Fruit fly (Drosophila melanogaster) whole organism, embryonic: ENCODE measurements around the gene Alp13.

Experiments
- Abd-B ChIP-seq: fragments of 200-800 bp; sonication (Bioruptor generic); optimal IDR thresholded peaks from 2 replicates; lab custom pipeline; 2018; ENCODE audit warnings: missing biosample characterization, mild to moderate bottlenecking, missing genetic modification characterization, moderate library complexity
- B-H1 ChIP-seq: fragments of 200-800 bp; sonication (Bioruptor generic); IDR thresholded peaks from 3 replicates; pipeline ENCODE4 v1.3.6; 2022; ENCODE audit warnings: missing biosample characterization, missing genetic modification characterization
- BtbVII ChIP-seq: fragments of 200-800 bp; sonication (Bioruptor generic); optimal IDR thresholded peaks from 3 replicates; lab custom pipeline; 2017; ENCODE audit warnings: missing biosample characterization, mild to moderate bottlenecking, missing genetic modification characterization
- CG11085 ChIP-seq: fragments of 200-800 bp; sonication (Bioruptor generic); IDR thresholded peaks from 2 replicates; pipeline ENCODE4 v1.3.6; 2022; ENCODE audit warnings: missing biosample characterization, missing genetic modification characterization
- CG11560 ChIP-seq: fragments of 200-800 bp; sonication (Bioruptor generic); IDR thresholded peaks from 3 replicates; pipeline ENCODE4 v1.3.6; 2022; ENCODE audit warnings: missing biosample characterization, missing genetic modification characterization
- CG12155 ChIP-seq: fragments of 200-800 bp; sonication (Bioruptor generic); optimal IDR thresholded peaks from 3 replicates; lab custom pipeline; 2016; ENCODE audit warnings: missing biosample characterization, missing genetic modification characterization
- CG13287 ChIP-seq: fragments of 200-800 bp; sonication (Bioruptor generic); IDR thresholded peaks from 2 replicates; pipeline ENCODE4 v1.3.6; 2022; ENCODE audit warnings: missing biosample characterization, missing genetic modification characterization; ENCODE audit not compliant: partially characterized antibody
- CG13424 ChIP-seq: fragments of 200-800 bp; sonication (Bioruptor generic); optimal IDR thresholded peaks from 2 replicates; lab custom pipeline; 2019; ENCODE audit warnings: missing biosample characterization, mild to moderate bottlenecking, missing genetic modification characterization, moderate library complexity
- CG14050 ChIP-seq: fragments of 200-800 bp; sonication (Bioruptor generic); IDR thresholded peaks from 3 replicates; pipeline ENCODE4 v1.3.6; 2022; ENCODE audit warnings: missing biosample characterization, missing genetic modification characterization
- CG1603 ChIP-seq: fragments of 200-800 bp; sonication (Bioruptor generic); optimal IDR thresholded peaks from 2 replicates; lab custom pipeline; 2019; ENCODE audit warnings: missing biosample characterization, mild to moderate bottlenecking, missing genetic modification characterization, moderate library complexity
- CG2712 ChIP-seq: fragments of 200-800 bp; optimal IDR thresholded peaks from 3 replicates; lab custom pipeline; 2019; ENCODE audit warnings: missing biosample characterization, mild to moderate bottlenecking, missing genetic modification characterization, moderate library complexity
- CG3281 ChIP-seq: fragments of 200-800 bp; sonication (Bioruptor generic); optimal IDR thresholded peaks from 3 replicates; lab custom pipeline; 2017; ENCODE audit warnings: missing biosample characterization, mild to moderate bottlenecking, missing genetic modification characterization
- CG33213 ChIP-seq: fragments of 200-800 bp; sonication (Bioruptor generic); optimal IDR thresholded peaks from 3 replicates; lab custom pipeline; 2016; ENCODE audit warnings: missing biosample characterization, missing genetic modification characterization
- CG4820 ChIP-seq: fragments of 200-800 bp; sonication (Bioruptor generic); optimal IDR thresholded peaks from 3 replicates; lab custom pipeline; 2016; ENCODE audit warnings: missing biosample characterization, missing genetic modification characterization
- CG6272 ChIP-seq: fragments of 200-800 bp; sonication (Bioruptor generic); IDR thresholded peaks from 2 replicates; pipeline ENCODE4 v1.3.6; 2022; ENCODE audit warnings: missing biosample characterization, missing genetic modification characterization
- CG6791 ChIP-seq: fragments of 200-800 bp; sonication (Bioruptor generic); IDR thresholded peaks from 3 replicates; pipeline ENCODE4 v1.3.6; 2022; ENCODE audit warnings: missing biosample characterization, missing genetic modification characterization; ENCODE audit not compliant: partially characterized antibody
- CG8924 ChIP-seq: fragments of 200-800 bp; optimal IDR thresholded peaks from 3 replicates; lab custom pipeline; 2019; ENCODE audit warnings: missing biosample characterization, mild to moderate bottlenecking, missing genetic modification characterization, moderate library complexity
- Dp ChIP-seq: fragments of 200-800 bp; sonication (Bioruptor generic); optimal IDR thresholded peaks from 2 replicates; lab custom pipeline; 2018; ENCODE audit warnings: missing biosample characterization, mild to moderate bottlenecking, missing genetic modification characterization, moderate library complexity
- Ets65A ChIP-seq: fragments of 200-800 bp; sonication (Bioruptor generic); peaks from one replicate; lab custom pipeline; 2016; ENCODE audit warnings: missing biosample characterization, missing genetic modification characterization
- HmgD ChIP-seq: fragments of 200-800 bp; sonication (Bioruptor generic); optimal IDR thresholded peaks from 3 replicates; lab custom pipeline; 2016; ENCODE audit warnings: missing biosample characterization, missing genetic modification characterization
- HmgZ ChIP-seq: fragments of 200-800 bp; sonication (Bioruptor generic); optimal IDR thresholded peaks from 2 replicates; lab custom pipeline; 2018; ENCODE audit warnings: missing biosample characterization, mild to moderate bottlenecking, missing genetic modification characterization
- Hr51 ChIP-seq, 2 experiments: fragments of 200-800 bp; sonication (Bioruptor generic); optimal IDR thresholded peaks; 2 replicates in 1 of 2; 3 replicates in 1 of 2; lab custom pipeline; 2016 to 2018; ENCODE audit warnings: missing biosample characterization in 2 of 2, missing genetic modification characterization in 2 of 2, mild to moderate bottlenecking in 1 of 2, moderate library complexity in 1 of 2
- MTF-1 ChIP-seq: fragments of 200-800 bp; sonication (Bioruptor generic); optimal IDR thresholded peaks from 2 replicates; lab custom pipeline; 2018; ENCODE audit warnings: missing biosample characterization, mild to moderate bottlenecking, missing genetic modification characterization, borderline replicate concordance
- Neu2 ChIP-seq: fragments of 200-800 bp; sonication (Bioruptor generic); optimal IDR thresholded peaks from 3 replicates; lab custom pipeline; 2016; ENCODE audit warnings: missing biosample characterization, missing genetic modification characterization, borderline replicate concordance
- Spps ChIP-seq: fragments of 200-800 bp; sonication (Bioruptor generic); optimal IDR thresholded peaks from 2 replicates; lab custom pipeline; 2018; ENCODE audit warnings: missing biosample characterization, mild to moderate bottlenecking, missing genetic modification characterization
- Stat92E ChIP-seq, 3 experiments: fragments of >200 bp in 2 of 3; fragments of 200-800 bp in 1 of 3; sonication (Bioruptor generic) in 1 of 3; optimal IDR thresholded peaks; 2 replicates each; lab custom pipeline; 2017 to 2019; ENCODE audit warnings: missing biosample characterization in 3 of 3, missing genetic modification characterization in 3 of 3, mild to moderate bottlenecking in 1 of 3, moderate library complexity in 1 of 3
- ab ChIP-seq: fragments of 200-800 bp; sonication (Bioruptor generic); optimal IDR thresholded peaks from 2 replicates; lab custom pipeline; 2016; ENCODE audit warnings: missing biosample characterization, missing genetic modification characterization
- al ChIP-seq: fragments of 200-800 bp; sonication (Bioruptor generic); IDR thresholded peaks from 2 replicates; pipeline ENCODE4 v1.3.6; 2022; ENCODE audit warnings: missing biosample characterization, missing genetic modification characterization
- ap ChIP-seq: fragments of 200-800 bp; sonication (Bioruptor generic); IDR thresholded peaks from 2 replicates; pipeline ENCODE4 v1.3.6; 2022; ENCODE audit warnings: missing biosample characterization, missing genetic modification characterization
- bowl ChIP-seq: fragments of 200-800 bp; sonication (Bioruptor generic); IDR thresholded peaks from 2 replicates; pipeline ENCODE4 v1.3.6; 2022; ENCODE audit warnings: missing biosample characterization, missing genetic modification characterization
- cas ChIP-seq: fragments of 200-800 bp; sonication (Bioruptor generic); IDR thresholded peaks from 2 replicates; pipeline ENCODE4 v1.3.6; 2022; ENCODE audit warnings: missing biosample characterization, missing genetic modification characterization
- crp ChIP-seq, 2 experiments: fragments of 200-800 bp; sonication (Bioruptor generic); optimal IDR thresholded peaks; 2 replicates in 1 of 2; 3 replicates in 1 of 2; lab custom pipeline; 2017; ENCODE audit warnings: missing biosample characterization in 2 of 2, missing genetic modification characterization in 2 of 2, mild to moderate bottlenecking in 1 of 2, moderate library complexity in 1 of 2
- ems ChIP-seq: fragments of 200-800 bp; sonication (Bioruptor generic); optimal IDR thresholded peaks from 3 replicates; lab custom pipeline; 2016; ENCODE audit warnings: missing biosample characterization, missing genetic modification characterization
- fu2 ChIP-seq: fragments of 200-800 bp; sonication (Bioruptor generic); optimal IDR thresholded peaks from 2 replicates; lab custom pipeline; 2016; ENCODE audit warnings: missing biosample characterization, missing genetic modification characterization
- gcm ChIP-seq: fragments of 200-800 bp; sonication (Bioruptor generic); optimal IDR thresholded peaks from 2 replicates; lab custom pipeline; 2019; ENCODE audit warnings: missing biosample characterization, mild to moderate bottlenecking, missing genetic modification characterization, moderate library complexity
- gcm2 ChIP-seq: fragments of 200-800 bp; sonication (Bioruptor generic); optimal IDR thresholded peaks from 2 replicates; lab custom pipeline; 2016; ENCODE audit warnings: missing biosample characterization, missing genetic modification characterization
- ham ChIP-seq: fragments of 200-800 bp; sonication (Bioruptor generic); IDR thresholded peaks from 2 replicates; pipeline ENCODE4 v1.3.6; 2022; ENCODE audit warnings: missing biosample characterization, missing genetic modification characterization
- insv ChIP-seq, 2 experiments: fragments of 200-800 bp; sonication (Bioruptor generic); optimal IDR thresholded peaks; 3 replicates each; lab custom pipeline; 2016 to 2018; ENCODE audit warnings: missing biosample characterization in 2 of 2, missing genetic modification characterization in 2 of 2
- jumu ChIP-seq: fragments of 200-800 bp; sonication (Bioruptor generic); optimal IDR thresholded peaks from 3 replicates; lab custom pipeline; 2016; ENCODE audit warnings: missing biosample characterization, missing genetic modification characterization
- klu ChIP-seq: fragments of 200-800 bp; sonication (Bioruptor generic); IDR thresholded peaks from 2 replicates; pipeline ENCODE4 v1.3.6; 2022; ENCODE audit warnings: missing biosample characterization, missing genetic modification characterization
- kni ChIP-seq: fragments of 200-800 bp; sonication (Bioruptor generic); optimal IDR thresholded peaks from 3 replicates; lab custom pipeline; 2017; ENCODE audit warnings: mild to moderate bottlenecking, missing biosample characterization, missing genetic modification reagents, missing genetic modification characterization
- lbe ChIP-seq: fragments of 200-800 bp; sonication (Bioruptor generic); optimal IDR thresholded peaks from 2 replicates; lab custom pipeline; 2016; ENCODE audit warnings: missing biosample characterization, mild to moderate bottlenecking, missing genetic modification characterization
- mam ChIP-seq: fragments of 200-800 bp; sonication (Bioruptor generic); optimal IDR thresholded peaks from 3 replicates; lab custom pipeline; 2016; ENCODE audit warnings: missing biosample characterization, missing genetic modification characterization
- nmo ChIP-seq: fragments of 200-800 bp; sonication (Bioruptor generic); optimal IDR thresholded peaks from 2 replicates; lab custom pipeline; 2018; ENCODE audit warnings: missing biosample characterization, mild to moderate bottlenecking, missing genetic modification characterization, moderate library complexity
- p53 ChIP-seq: fragments of 200-800 bp; sonication (Bioruptor generic); optimal IDR thresholded peaks from 2 replicates; lab custom pipeline; 2016; ENCODE audit warnings: missing biosample characterization, missing genetic modification characterization
- ranshi ChIP-seq: fragments of 200-800 bp; sonication (Bioruptor generic); IDR thresholded peaks from 2 replicates; pipeline ENCODE4 v1.3.6; 2022; ENCODE audit warnings: missing biosample characterization, missing genetic modification characterization
- scrt ChIP-seq: fragments of 200-800 bp; sonication (Bioruptor generic); optimal IDR thresholded peaks from 2 replicates; lab custom pipeline; 2018; ENCODE audit warnings: missing biosample characterization, mild to moderate bottlenecking, missing genetic modification characterization, moderate library complexity
- sens ChIP-seq: fragments of 200-800 bp; sonication (Bioruptor generic); peaks from one replicate; lab custom pipeline; 2016; ENCODE audit warnings: missing biosample characterization, missing genetic modification characterization
- sob ChIP-seq: fragments of 200-800 bp; sonication (Bioruptor generic); IDR thresholded peaks from 2 replicates; pipeline ENCODE4 v1.3.6; 2022; ENCODE audit warnings: missing biosample characterization, missing genetic modification characterization

Gene Alp13

dm6 chr3R:10042664-10043372 lies 32.4 kb downstream of the Alp13 start, which contains the start of the genes Mical and CG3909 (continued):
- TF ChIP-seq CG13287 (GFP tag; lab: Robert Waterston, UW) (peak; percentile 68), fu2 (GFP tag; lab: Kevin White, UChicago) (no peak), lbe (GFP tag; lab: Kevin White, UChicago) (peak; percentile 14), BtbVII (GFP tag; lab: Kevin White, UChicago) (peak; percentile 60), MTF-1 (peak; percentile 84), cas (peak; percentile 83; the same call in 1 of the 2 replicates), CG6791 (GFP tag; lab: Robert Waterston, UW) (0 out of 3 replicates have a peak, but pooled peaks have one; percentile 30), insv (GFP tag; optimal IDR thresholded peaks at IDR 0.05; lab: Kevin White, UChicago) (peak in 1 of 2 experiments; percentile 46), jumu (GFP tag; lab: Kevin White, UChicago) (peak; percentile 27), crp (GFP tag; optimal IDR thresholded peaks at IDR 0.05; lab: Kevin White, UChicago) (peak in 1 of 2 experiments; percentile 58), gcm (GFP tag; lab: Kevin White, UChicago) (peak; percentile 75), sob (peak; percentile 88), CG13424 (peak; percentile 90), mam (GFP tag; lab: Kevin White, UChicago) (peak; percentile 65), ranshi (peak; percentile 91), al (peak; percentile 89), CG33213 (GFP tag; lab: Kevin White, UChicago) (peak; percentile 22), ham (GFP tag; lab: Robert Waterston, UW) (peak; percentile 46; the same call in 1 of the 2 replicates), Abd-B (GFP tag; lab: Kevin White, UChicago) (peak; percentile 81), HmgZ (tag; lab: Kevin White, UChicago) (peak; percentile 69), B-H1 (GFP tag; lab: Robert Waterston, UW) (peak; percentile 89), nmo (GFP tag; lab: Kevin White, UChicago) (peak; percentile 91), scrt (GFP tag; lab: Kevin White, UChicago) (peak; percentile 35), sens (GFP tag; lab: Kevin White, UChicago) (peak; percentile 85), Dp (peak; percentile 34), Stat92E (GFP tag; optimal IDR thresholded peaks at IDR 0.05; lab: Kevin White, UChicago) (peak in 1 of 3 experiments; percentile 40), CG1603 (tag; lab: Kevin White, UChicago) (peak; percentile 44), kni (no peak), CG2712 (tag; lab: Kevin White, UChicago) (peak; percentile 93), Spps (tag; lab: Kevin White, UChicago) (peak; percentile 37), ems (peak; percentile 42), CG11560 (peak; percentile 45; the same call in 1 of the 3 replicates), gcm2 (GFP tag; lab: Kevin White, UChicago) (peak; percentile 13), Neu2 (GFP tag; lab: Kevin White, UChicago) (no peak), CG14050 (GFP tag; lab: Robert Waterston, UW) (peak; percentile 75; the same call in 2 of the 3 replicates), CG4820 (GFP tag; lab: Kevin White, UChicago) (peak; percentile 64), CG3281 (GFP tag; lab: Kevin White, UChicago) (peak; percentile 70), p53 (GFP tag; lab: Kevin White, UChicago) (no peak), CG8924 (tag; lab: Kevin White, UChicago) (peak; percentile 92), ap (GFP tag; lab: Robert Waterston, UW) (peak; percentile 85), CG11085 (GFP tag; lab: Robert Waterston, UW) (peak; percentile 89), CG12155 (GFP tag; lab: Kevin White, UChicago) (peak; percentile 81), bowl (GFP tag; lab: Robert Waterston, UW) (peak; percentile 56; the same call in 1 of the 2 replicates), CG6272 (peak; percentile 76), Hr51 (GFP tag; optimal IDR thresholded peaks at IDR 0.05; lab: Kevin White, UChicago) (peak; percentile 5 to 90), Ets65A (GFP tag; lab: Kevin White, UChicago) (peak; percentile 90), klu (peak; percentile 81), ab (GFP tag; lab: Kevin White, UChicago) (no peak), HmgD (no peak)
